Worm (Caenorhabditis elegans): ENCODE measurements around the gene F28H6.4.

- no peak for TF ChIP-seq nhr-11 (tag; optimal IDR thresholded peaks at IDR 0.05)
- no peak for TF ChIP-seq elt-2 (tag; optimal IDR thresholded peaks at IDR 0.05)
- no peak for TF ChIP-seq tbx-2 (tag; optimal IDR thresholded peaks at IDR 0.05)
- no peak for TF ChIP-seq unc-55 (GFP tag; optimal IDR thresholded peaks at IDR 0.05)
- TF ChIP-seq sox-2 (GFP tag; IDR thresholded peaks at IDR 0.05) = no peak
- no peak for TF ChIP-seq pqm-1 (tag; optimal IDR thresholded peaks at IDR 0.05)
- TF ChIP-seq hlh-30 (tag; optimal IDR thresholded peaks at IDR 0.05; ENCODE audit: insufficient read depth) = no peak
- no peak for TF ChIP-seq rnt-1 (tag; optimal IDR thresholded peaks at IDR 0.05)
- TF ChIP-seq ceh-34 (tag; optimal IDR thresholded peaks at IDR 0.05) = no peak
- TF ChIP-seq mec-3 (tag; optimal IDR thresholded peaks at IDR 0.05; ENCODE audit: borderline replicate concordance) = no peak
- TF ChIP-seq ttx-3 (tag; optimal IDR thresholded peaks at IDR 0.05) = no peak
- TF ChIP-seq lim-6 (tag; optimal IDR thresholded peaks at IDR 0.05) = no peak
- TF ChIP-seq ref-2 (tag; optimal IDR thresholded peaks at IDR 0.05) = no peak
- no peak for TF ChIP-seq pat-9 (tag; optimal IDR thresholded peaks at IDR 0.05)
These were observed 14.3 kb upstream of the F28H6.4 start, which contains the start of gene nhr-281 for ce11 chrX:14113347-14113746.

Data from whole organism, late embryonic.